Worm (Caenorhabditis elegans) whole organism, young adult: ENCODE data around the gene cutl-26.

ENCODE experiments used
- B0019.2 ChIP-seq: fragments of 200-800 bp; sonication (Bioruptor generic); conservative IDR thresholded peaks from 2 replicates; pipeline ENCODE4 v1.3.6; 2022; ENCODE audit warnings: missing genetic modification reagents, missing genetic modification characterization, missing compliant biosample characterization
- B0261.1 ChIP-seq: sonication (generic microtip); optimal IDR thresholded peaks from 2 replicates; lab custom pipeline; 2016; ENCODE audit warnings: mild to moderate bottlenecking, missing genetic modification characterization, moderate library complexity, missing compliant biosample characterization
- B0336.3 ChIP-seq: fragments of 200-800 bp; sonication (Bioruptor generic); IDR thresholded peaks from 2 replicates; pipeline ENCODE4 v1.3.6; 2022; ENCODE audit warnings: missing genetic modification characterization, missing compliant biosample characterization
- C17E4.6 ChIP-seq: fragments of 200-800 bp; sonication (Bioruptor generic); IDR thresholded peaks from 2 replicates; pipeline ENCODE4 v1.3.6; 2022; ENCODE audit warnings: missing genetic modification reagents, missing genetic modification characterization, missing compliant biosample characterization
- F33H1.4 ChIP-seq: fragments of 200-800 bp; sonication (Bioruptor generic); IDR thresholded peaks from 2 replicates; pipeline ENCODE4 v1.3.6; 2022; ENCODE audit warnings: missing genetic modification reagents, missing genetic modification characterization, missing compliant biosample characterization
- F37B4.10 ChIP-seq: fragments of 200-800 bp; sonication (Bioruptor generic); IDR thresholded peaks from 2 replicates; pipeline ENCODE4 v1.3.6; 2022; ENCODE audit warnings: missing genetic modification characterization, missing compliant biosample characterization
- F49E8.2 ChIP-seq: sonication (generic microtip); optimal IDR thresholded peaks from 3 replicates; lab custom pipeline; 2017; ENCODE audit warnings: missing genetic modification characterization, mild to moderate bottlenecking, missing compliant biosample characterization, antibody characterized with exemption, moderate library complexity; ENCODE audit not compliant: insufficient read depth
- F57C9.4 ChIP-seq: sonication (generic microtip); optimal IDR thresholded peaks from 2 replicates; lab custom pipeline; 2017; ENCODE audit warnings: mild to moderate bottlenecking, missing genetic modification characterization, missing compliant biosample characterization
- T26A5.8 ChIP-seq: sonication (generic microtip); optimal IDR thresholded peaks from 2 replicates; lab custom pipeline; 2016; ENCODE audit warnings: missing genetic modification characterization, missing compliant biosample characterization
- Y56A3A.18 ChIP-seq: fragments of 200-800 bp; sonication (Bioruptor generic); IDR thresholded peaks from 2 replicates; pipeline ENCODE4 v1.3.6; 2022; ENCODE audit warnings: missing genetic modification reagents, missing genetic modification characterization, missing compliant biosample characterization
- Y95B8A.8 ChIP-seq: fragments of 200-800 bp; sonication (Bioruptor generic); IDR thresholded peaks from 2 replicates; pipeline ENCODE4 v1.3.6; 2022; ENCODE audit warnings: missing genetic modification reagents, missing genetic modification characterization, missing compliant biosample characterization
- ZK185.1 ChIP-seq: sonication (generic microtip); optimal IDR thresholded peaks from 2 replicates; lab custom pipeline; 2016; ENCODE audit warnings: mild to moderate bottlenecking, missing genetic modification characterization, missing compliant biosample characterization; ENCODE audit not compliant: poor library complexity, severe bottlenecking
- aptf-3 ChIP-seq: fragments of 200-800 bp; sonication (Bioruptor generic); IDR thresholded peaks from 2 replicates; pipeline ENCODE4 v1.3.6; 2022; ENCODE audit warnings: missing genetic modification characterization, missing compliant biosample characterization
- atf-7 ChIP-seq: sonication (generic microtip); optimal IDR thresholded peaks from 2 replicates; lab custom pipeline; 2017; ENCODE audit warnings: mild to moderate bottlenecking, missing genetic modification characterization, missing compliant biosample characterization
- attf-6 ChIP-seq: fragments of 200-800 bp; sonication (Bioruptor generic); IDR thresholded peaks from 2 replicates; pipeline ENCODE4 v1.3.6; 2022; ENCODE audit warnings: missing genetic modification reagents, missing genetic modification characterization, missing compliant biosample characterization
- bed-2 ChIP-seq: fragments of 200-800 bp; sonication (Bioruptor generic); IDR thresholded peaks from 2 replicates; pipeline ENCODE4 v1.3.6; 2022; ENCODE audit warnings: missing genetic modification reagents, missing genetic modification characterization, missing compliant biosample characterization
- cebp-1 ChIP-seq, 2 experiments: fragments of 200-800 bp in 1 of 2; sonication (Bioruptor generic) in 1 of 2; sonication (generic microtip) in 1 of 2; IDR thresholded peaks in 1 of 2; optimal IDR thresholded peaks in 1 of 2; 2 replicates each; pipeline versions ENCODE4 v1.3.6 to Lab custom; 2017 to 2022; ENCODE audit warnings: missing compliant biosample characterization in 2 of 2, missing genetic modification characterization in 2 of 2, mild to moderate bottlenecking in 1 of 2, missing genetic modification reagents in 1 of 2, moderate library complexity in 1 of 2
- ceh-58 ChIP-seq: fragments of 200-800 bp; sonication (Bioruptor generic); IDR thresholded peaks from 2 replicates; pipeline ENCODE4 v1.3.6; 2022; ENCODE audit warnings: missing genetic modification characterization, missing compliant biosample characterization
- chd-7 ChIP-seq: sonication (generic microtip); optimal IDR thresholded peaks from 2 replicates; lab custom pipeline; 2016; ENCODE audit warnings: mild to moderate bottlenecking, missing genetic modification characterization, moderate library complexity, missing compliant biosample characterization
- dox-1 ChIP-seq: fragments of 200-800 bp; sonication (Bioruptor generic); IDR thresholded peaks from 2 replicates; pipeline ENCODE4 v1.3.6; 2022; ENCODE audit warnings: missing genetic modification reagents, missing genetic modification characterization, missing compliant biosample characterization
- hmg-1.2 ChIP-seq: fragments of 200-800 bp; sonication (Bioruptor generic); IDR thresholded peaks from 2 replicates; pipeline ENCODE4 v1.3.6; 2022; ENCODE audit warnings: missing genetic modification reagents, missing genetic modification characterization, missing compliant biosample characterization
- let-607 ChIP-seq, 2 experiments: fragments of 200-800 bp in 1 of 2; sonication (Bioruptor generic) in 1 of 2; sonication (generic microtip) in 1 of 2; optimal IDR thresholded peaks; 2 replicates each; lab custom pipeline; 2016 to 2018; ENCODE audit warnings: mild to moderate bottlenecking in 2 of 2, missing compliant biosample characterization in 2 of 2, missing genetic modification characterization in 2 of 2, moderate library complexity in 2 of 2, missing genotype in 1 of 2
- lin-54 ChIP-seq: fragments of 200-800 bp; sonication (Bioruptor generic); optimal IDR thresholded peaks from 2 replicates; lab custom pipeline; 2018; ENCODE audit warnings: mild to moderate bottlenecking, missing genetic modification characterization, missing compliant biosample characterization
- madf-6 ChIP-seq: fragments of 200-800 bp; sonication (Bioruptor generic); IDR thresholded peaks from 2 replicates; pipeline ENCODE4 v1.3.6; 2022; ENCODE audit warnings: missing genetic modification reagents, missing genetic modification characterization, missing compliant biosample characterization
- mcd-1 ChIP-seq: fragments of 200-800 bp; sonication (Bioruptor generic); IDR thresholded peaks from 2 replicates; pipeline ENCODE4 v1.3.6; 2022; ENCODE audit warnings: missing genetic modification reagents, missing genetic modification characterization, missing compliant biosample characterization
- mel-28 ChIP-seq: sonication (generic microtip); optimal IDR thresholded peaks from 2 replicates; lab custom pipeline; 2016; ENCODE audit warnings: borderline replicate concordance, mild to moderate bottlenecking, missing genetic modification characterization, missing compliant biosample characterization
- nfyb-1 ChIP-seq: fragments of 200-800 bp; sonication (Bioruptor generic); IDR thresholded peaks from 2 replicates; pipeline ENCODE4 v1.3.6; 2022; ENCODE audit warnings: missing genetic modification reagents, missing genetic modification characterization, missing compliant biosample characterization
- nhr-27 ChIP-seq: fragments of 200-800 bp; sonication (Bioruptor generic); optimal IDR thresholded peaks from 2 replicates; lab custom pipeline; 2018; ENCODE audit warnings: mild to moderate bottlenecking, missing genetic modification characterization, moderate library complexity, missing compliant biosample characterization
- nhr-80 ChIP-seq: sonication (generic microtip); optimal IDR thresholded peaks from 2 replicates; lab custom pipeline; 2016; ENCODE audit warnings: missing genetic modification characterization, missing compliant biosample characterization
- pbrm-1 ChIP-seq: fragments of 200-800 bp; sonication (Bioruptor generic); IDR thresholded peaks from 2 replicates; pipeline ENCODE4 v1.3.6; 2022; ENCODE audit warnings: missing genetic modification reagents, missing genetic modification characterization, missing compliant biosample characterization
- repo-1 ChIP-seq: sonication (generic microtip); optimal IDR thresholded peaks from 2 replicates; lab custom pipeline; 2017; ENCODE audit warnings: mild to moderate bottlenecking, missing genetic modification characterization, missing compliant biosample characterization
- snpc-1.3 ChIP-seq: sonication (generic microtip); optimal IDR thresholded peaks from 2 replicates; lab custom pipeline; 2017; ENCODE audit warnings: missing genetic modification characterization, mild to moderate bottlenecking, missing compliant biosample characterization, antibody characterized with exemption, moderate library complexity, missing genotype, missing genetic modification reagents; ENCODE audit not compliant: insufficient read depth
- snpc-3.4 ChIP-seq: sonication (generic microtip); optimal IDR thresholded peaks from 2 replicates; lab custom pipeline; 2017; ENCODE audit warnings: missing genetic modification characterization, mild to moderate bottlenecking, missing compliant biosample characterization, antibody characterized with exemption, moderate library complexity, missing genotype, missing genetic modification reagents
- tbp1 ChIP-seq: fragments of 200-800 bp; sonication (Bioruptor generic); optimal IDR thresholded peaks from 2 replicates; lab custom pipeline; 2018; ENCODE audit warnings: mild to moderate bottlenecking, missing genetic modification characterization, missing compliant biosample characterization
- zfh-2 ChIP-seq: fragments of 200-800 bp; sonication (Bioruptor generic); conservative IDR thresholded peaks from 2 replicates; pipeline ENCODE4 v1.3.6; 2022; ENCODE audit warnings: missing genetic modification reagents, missing genetic modification characterization, missing compliant biosample characterization
- zim-3 ChIP-seq: sonication (generic microtip); optimal IDR thresholded peaks from 2 replicates; lab custom pipeline; 2017; ENCODE audit warnings: mild to moderate bottlenecking, missing genetic modification characterization, moderate library complexity, missing compliant biosample characterization
- ztf-25 ChIP-seq: fragments of 200-800 bp; sonication (Bioruptor generic); IDR thresholded peaks from 2 replicates; pipeline ENCODE4 v1.3.6; 2022; ENCODE audit warnings: missing genetic modification reagents, missing genetic modification characterization, missing compliant biosample characterization
- ztf-26 ChIP-seq: sonication (generic microtip); optimal IDR thresholded peaks from 2 replicates; lab custom pipeline; 2017; ENCODE audit warnings: missing genetic modification characterization, missing compliant biosample characterization

The cutl-26 gene

ce11 chrIV:657932-658331 is 49.6 kb downstream of the cutl-26 start (continued):
- TF ChIP-seq C17E4.6 (GFP tag; lab: Robert Waterston, UW) = no peak
- peak; percentile 76 for TF ChIP-seq nfyb-1 (GFP tag; lab: Robert Waterston, UW)
- TF ChIP-seq B0261.1 = peak; percentile 59
- 0 out of 2 replicates have a peak, but pooled peaks have one; percentile 56 for TF ChIP-seq Y56A3A.18
- no peak for TF ChIP-seq atf-7 (tag; lab: Kevin White, UChicago)
- TF ChIP-seq mcd-1 = peak; percentile 74
- peak; percentile 44 for TF ChIP-seq ZK185.1
- TF ChIP-seq F33H1.4 = peak; percentile 46
- TF ChIP-seq F49E8.2 (tag; lab: Kevin White, UChicago) = peak; percentile 87
- 0 out of 2 replicates have a peak, but pooled peaks have one; percentile 48 for TF ChIP-seq aptf-3 (GFP tag; lab: Robert Waterston, UW)
- TF ChIP-seq snpc-1.3 = peak; percentile 28
- TF ChIP-seq cebp-1 (GFP tag; IDR thresholded peaks at IDR 0.05; lab: Robert Waterston, UW) = 0 out of 2 replicates have a peak, but pooled peaks have one; percentile 42
- peak; percentile 66 for TF ChIP-seq cebp-1 (tag; optimal IDR thresholded peaks at IDR 0.05; lab: Kevin White, UChicago)
- TF ChIP-seq tbp1 (GFP tag; lab: Kevin White, UChicago) = peak; percentile 81
- TF ChIP-seq F57C9.4 = no peak
- peak; percentile 68 for TF ChIP-seq madf-6 (GFP tag; lab: Robert Waterston, UW)
- TF ChIP-seq let-607 (tag; optimal IDR thresholded peaks at IDR 0.05; lab: Kevin White, UChicago) = peak in 1 of 2 experiments; percentile 2
- TF ChIP-seq snpc-3.4 = peak; percentile 87
- TF ChIP-seq mel-28 = no peak
- TF ChIP-seq dox-1 = peak; percentile 80
- TF ChIP-seq pbrm-1 (GFP tag; lab: Robert Waterston, UW) = peak; percentile 71; the same call in 1 of the 2 replicates
- no peak for TF ChIP-seq nhr-27 (tag; lab: Kevin White, UChicago)
- TF ChIP-seq hmg-1.2 (GFP tag; lab: Robert Waterston, UW) = peak; percentile 96
- peak; percentile 4 for TF ChIP-seq chd-7 (tag; lab: Kevin White, UChicago)
- TF ChIP-seq B0019.2 (GFP tag; lab: Robert Waterston, UW) = 0 out of 2 replicates have a peak, but pooled peaks have one; percentile 23
- peak; percentile 48 for TF ChIP-seq ztf-26 (tag; lab: Kevin White, UChicago)
- TF ChIP-seq T26A5.8 (tag; lab: Kevin White, UChicago) = peak; percentile 69
- TF ChIP-seq zim-3 = peak; percentile 46
- TF ChIP-seq bed-2 = 0 out of 2 replicates have a peak, but pooled peaks have one; percentile 24
- TF ChIP-seq F37B4.10 = 0 out of 2 replicates have a peak, but pooled peaks have one; percentile 84
- TF ChIP-seq attf-6 (GFP tag; lab: Robert Waterston, UW) = 0 out of 2 replicates have a peak, but pooled peaks have one; percentile 54
- TF ChIP-seq Y95B8A.8 = peak; percentile 57; the same call in 1 of the 2 replicates
- TF ChIP-seq B0336.3 = peak; percentile 55; the same call in 1 of the 2 replicates
- TF ChIP-seq lin-54 (GFP tag; lab: Kevin White, UChicago) = peak; percentile 60
- 0 out of 2 replicates have a peak, but pooled peaks have one; percentile 21 for TF ChIP-seq ztf-25 (GFP tag; lab: Robert Waterston, UW)
- TF ChIP-seq nhr-80 (tag; lab: Kevin White, UChicago) = no peak

ce11 chrIV:657046-657445 is 50.5 kb downstream of the cutl-26 start:
- TF ChIP-seq repo-1 (tag; lab: Kevin White, UChicago) (peak; percentile 14), zfh-2 (peak; percentile 78), ceh-58 (GFP tag; lab: Robert Waterston, UW) (0 out of 2 replicates have a peak, but pooled peaks have one; percentile 50), mcd-1 (no peak)
